Worm (Caenorhabditis elegans): ENCODE data around the gene Y61B8B.3.
"Not testable (repeated sequence)": the region's sequence is repeated elsewhere in the genome, so short reads cannot be mapped to it uniquely, and the experiment has no call there.

Gene Y61B8B.3

ce11 chrV:17272112-17272511 lies 40.2 kb downstream of the Y61B8B.3 start:
- TF ChIP-seq ama-1 (optimal IDR thresholded peaks at IDR 0.05) (no peak), sea-1 (GFP tag; conservative IDR thresholded peaks at IDR 0.05) (no peak), hmg-4 (GFP tag; optimal IDR thresholded peaks at IDR 0.05) (no peak), ceh-13 (GFP tag; optimal IDR thresholded peaks at IDR 0.05) (no peak), hmbx-1 (tag; optimal IDR thresholded peaks at IDR 0.05) (no peak), B0310.2 (tag; optimal IDR thresholded peaks at IDR 0.05) (no peak), ets-7 (tag; optimal IDR thresholded peaks at IDR 0.05) (no peak), tra-4 (tag; optimal IDR thresholded peaks at IDR 0.05) (no peak), pes-1 (GFP tag; IDR thresholded peaks at IDR 0.05) (no peak), scrt-1 (GFP tag; IDR thresholded peaks at IDR 0.05) (no peak), hnd-1 (tag; optimal IDR thresholded peaks at IDR 0.05) (no peak), aly-1 (tag; optimal IDR thresholded peaks at IDR 0.05) (no peak), flt-1 (GFP tag; IDR thresholded peaks at IDR 0.05) (no peak), tbx-11 (GFP tag; IDR thresholded peaks at IDR 0.05) (no peak)

- not testable (repeated sequence) for TF ChIP-seq B0310.2 (tag; optimal IDR thresholded peaks at IDR 0.05); ama-1 (optimal IDR thresholded peaks at IDR 0.05); hnd-1 (tag; optimal IDR thresholded peaks at IDR 0.05)
These were observed 47.4 kb downstream of the Y61B8B.3 start, which contains the start of gene K10G4.3 for ce11 chrV:17264855-17265254. TSS of gene K10G4.3 (minus strand) at chrV:17264955.

Data from whole organism, early embryonic.